Worm (Caenorhabditis elegans) whole organism, mixed stage, embryonic: ENCODE results near the gene W10D9.3.

Experiments used
- M03D4.4 ChIP-seq: sonication (generic microtip); optimal IDR thresholded peaks from 2 replicates; lab custom pipeline; 2017; ENCODE audit warnings: mild to moderate bottlenecking, missing genetic modification characterization, missing compliant biosample characterization
- elt-1 ChIP-seq: sonication (generic microtip); optimal IDR thresholded peaks from 2 replicates; lab custom pipeline; 2017; ENCODE audit warnings: missing genetic modification characterization, mild to moderate bottlenecking, missing compliant biosample characterization, antibody characterized with exemption, moderate library complexity, borderline replicate concordance; ENCODE audit not compliant: insufficient read depth
- flh-1 ChIP-seq: fragments of 200-800 bp; sonication (Bioruptor generic); optimal IDR thresholded peaks from 2 replicates; lab custom pipeline; 2018; ENCODE audit warnings: mild to moderate bottlenecking, missing genetic modification characterization, moderate library complexity, missing compliant biosample characterization
- lin-13 ChIP-seq: fragments of 150-350 bp; optimal IDR thresholded peaks from 2 replicates; lab custom pipeline; 2014; ENCODE audit warnings: missing biosample characterization, missing genetic modification characterization
- lin-32 ChIP-seq: fragments of 200-800 bp; sonication (Bioruptor generic); optimal IDR thresholded peaks from 2 replicates; lab custom pipeline; 2018; ENCODE audit warnings: mild to moderate bottlenecking, missing genetic modification characterization, missing compliant biosample characterization
- lsy-2 ChIP-seq: fragments of 150-350 bp; optimal IDR thresholded peaks from 2 replicates; lab custom pipeline; 2014; ENCODE audit warnings: missing biosample characterization, missing genetic modification characterization
- mep-1 ChIP-seq: fragments of 150-350 bp; optimal IDR thresholded peaks from 2 replicates; lab custom pipeline; 2017; ENCODE audit warnings: missing biosample characterization, missing genetic modification reagents, missing genetic modification characterization, inconsistent platforms
- nhr-2 ChIP-seq: fragments of 150-350 bp; optimal IDR thresholded peaks from 2 replicates; lab custom pipeline; 2014; ENCODE audit warnings: missing biosample characterization, missing genetic modification characterization
- snpc-4 ChIP-seq: fragments of 150-350 bp; optimal IDR thresholded peaks from 2 replicates; lab custom pipeline; 2014; ENCODE audit warnings: missing biosample characterization, missing genetic modification characterization
- unc-39 ChIP-seq: fragments of 150-350 bp; optimal IDR thresholded peaks from 2 replicates; lab custom pipeline; 2014; ENCODE audit warnings: missing biosample characterization, missing genetic modification characterization
- zip-8 ChIP-seq: fragments of 150-350 bp; optimal IDR thresholded peaks from 2 replicates; lab custom pipeline; 2014; ENCODE audit warnings: missing biosample characterization, missing genetic modification characterization
- ztf-11 ChIP-seq: fragments of 150-350 bp; optimal IDR thresholded peaks from 2 replicates; lab custom pipeline; 2014; ENCODE audit warnings: missing biosample characterization, missing genetic modification characterization

DNA sequence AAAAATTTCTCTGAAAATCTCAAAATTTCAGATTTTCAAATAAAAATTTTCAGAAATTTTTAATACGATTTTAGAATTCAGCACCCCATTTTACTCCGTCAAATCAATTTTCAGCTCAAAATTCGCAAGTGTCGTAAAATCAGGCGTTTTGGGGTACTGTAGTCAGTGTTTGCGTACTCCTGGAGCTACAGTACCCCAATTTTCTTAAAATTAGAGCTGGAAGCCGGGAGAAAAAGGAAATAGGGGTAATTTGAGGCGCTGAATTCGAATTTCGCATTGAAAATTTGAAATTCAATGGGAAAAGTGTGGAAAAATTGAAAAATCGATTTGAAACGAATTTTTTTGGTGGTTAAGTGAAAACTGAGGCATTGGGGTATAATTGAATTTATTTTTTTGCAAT is 562 bp upstream of the W10D9.3 start:
- no peak for TF ChIP-seq snpc-4 (tag; lab: Kevin White, UChicago)
- no peak for TF ChIP-seq elt-1 (tag; lab: Kevin White, UChicago)
- no peak for TF ChIP-seq M03D4.4
- no peak for TF ChIP-seq zip-8 (tag; lab: Kevin White, UChicago)
- no peak for TF ChIP-seq lin-13 (tag; lab: Kevin White, UChicago)
- peak; percentile 76 for TF ChIP-seq lsy-2 (tag; lab: Kevin White, UChicago)
- no peak for TF ChIP-seq ztf-11 (tag; lab: Kevin White, UChicago)
- no peak for TF ChIP-seq nhr-2 (tag; lab: Kevin White, UChicago)
- TF ChIP-seq unc-39, result no peak
- no peak for TF ChIP-seq flh-1 (GFP tag; lab: Kevin White, UChicago)
- TF ChIP-seq mep-1 (tag; lab: Kevin White, UChicago), result no peak
- TF ChIP-seq lin-32 (GFP tag; lab: Kevin White, UChicago), result no peak
